Fruit fly (Drosophila melanogaster) whole organism, embryonic: ENCODE results near the gene Bace.

Source experiments
- Abd-B ChIP-seq: fragments of 200-800 bp; sonication (Bioruptor generic); optimal IDR thresholded peaks from 2 replicates; lab custom pipeline; 2018; ENCODE audit warnings: missing biosample characterization, mild to moderate bottlenecking, missing genetic modification characterization, moderate library complexity
- Awh ChIP-seq: fragments of 200-800 bp; sonication (Bioruptor generic); IDR thresholded peaks from 2 replicates; pipeline ENCODE4, ENCODE4 v1.3.6; 2022; ENCODE audit warnings: missing biosample characterization, missing genetic modification characterization
- B-H2 ChIP-seq: fragments of 200-800 bp; sonication (Bioruptor generic); optimal IDR thresholded peaks from 2 replicates; lab custom pipeline; 2018; ENCODE audit warnings: missing biosample characterization, mild to moderate bottlenecking, missing genetic modification characterization
- Blimp-1 ChIP-seq: fragments of 200-800 bp; sonication (Bioruptor generic); optimal IDR thresholded peaks from 3 replicates; lab custom pipeline; 2018; ENCODE audit warnings: missing biosample characterization, missing genetic modification characterization, mild to moderate bottlenecking, moderate library complexity, missing genetic modification reagents
- CG10959 ChIP-seq: fragments of 200-800 bp; sonication (Bioruptor generic); IDR thresholded peaks from 2 replicates; pipeline ENCODE4 v1.3.6; 2022; ENCODE audit warnings: missing biosample characterization, missing genetic modification characterization
- CG12155 ChIP-seq: fragments of 200-800 bp; sonication (Bioruptor generic); optimal IDR thresholded peaks from 3 replicates; lab custom pipeline; 2016; ENCODE audit warnings: missing biosample characterization, missing genetic modification characterization
- CG14050 ChIP-seq: fragments of 200-800 bp; sonication (Bioruptor generic); IDR thresholded peaks from 3 replicates; pipeline ENCODE4 v1.3.6; 2022; ENCODE audit warnings: missing biosample characterization, missing genetic modification characterization
- CG1832 ChIP-seq: fragments of 200-800 bp; sonication (Bioruptor generic); optimal IDR thresholded peaks from 2 replicates; lab custom pipeline; 2017; ENCODE audit warnings: missing biosample characterization, mild to moderate bottlenecking, missing genetic modification characterization, inconsistent platforms
- CG2678 ChIP-seq: fragments of 200-800 bp; sonication (Bioruptor generic); optimal IDR thresholded peaks from 3 replicates; lab custom pipeline; 2019; ENCODE audit warnings: missing biosample characterization, mild to moderate bottlenecking, missing genetic modification characterization, moderate library complexity
- CG2712 ChIP-seq: fragments of 200-800 bp; optimal IDR thresholded peaks from 3 replicates; lab custom pipeline; 2019; ENCODE audit warnings: missing biosample characterization, mild to moderate bottlenecking, missing genetic modification characterization, moderate library complexity
- CG30403 ChIP-seq: fragments of 200-800 bp; sonication (Bioruptor generic); optimal IDR thresholded peaks from 3 replicates; lab custom pipeline; 2016; ENCODE audit warnings: missing biosample characterization, missing genetic modification characterization
- CG31224 ChIP-seq: fragments of 200-800 bp; sonication (Bioruptor generic); IDR thresholded peaks from 2 replicates; pipeline ENCODE4 v1.3.6; 2022; ENCODE audit warnings: missing biosample characterization, missing genetic modification characterization
- CG31365 ChIP-seq: fragments of 200-800 bp; sonication (Bioruptor generic); optimal IDR thresholded peaks from 2 replicates; lab custom pipeline; 2018; ENCODE audit warnings: missing biosample characterization, mild to moderate bottlenecking, missing genetic modification characterization
- CG32772 ChIP-seq: fragments of 200-800 bp; sonication (Bioruptor generic); IDR thresholded peaks from 2 replicates; pipeline ENCODE4 v1.3.6; 2022; ENCODE audit warnings: missing biosample characterization, missing genetic modification characterization
- CG42726 ChIP-seq: fragments of 200-800 bp; sonication (Bioruptor generic); IDR thresholded peaks from 2 replicates; pipeline ENCODE4 v1.3.6; 2022; ENCODE audit warnings: missing biosample characterization, missing genetic modification characterization; ENCODE audit not compliant: partially characterized antibody
- CG8089 ChIP-seq: fragments of 200-800 bp; sonication (Bioruptor generic); optimal IDR thresholded peaks from 3 replicates; lab custom pipeline; 2016; ENCODE audit warnings: missing biosample characterization, missing genetic modification characterization
- CG9932 ChIP-seq: fragments of 200-800 bp; sonication (Bioruptor generic); IDR thresholded peaks from 2 replicates; pipeline ENCODE4 v1.3.6; 2022; ENCODE audit warnings: missing biosample characterization, missing genetic modification characterization
- Doc2 ChIP-seq: fragments of 200-800 bp; sonication (Bioruptor generic); IDR thresholded peaks from 2 replicates; pipeline ENCODE4 v1.3.6; 2022; ENCODE audit warnings: missing biosample characterization, missing genetic modification characterization
- Ets65A ChIP-seq: fragments of 200-800 bp; sonication (Bioruptor generic); peaks from one replicate; lab custom pipeline; 2016; ENCODE audit warnings: missing biosample characterization, missing genetic modification characterization
- Ets97D ChIP-seq: fragments of 200-800 bp; sonication (Bioruptor generic); optimal IDR thresholded peaks from 3 replicates; lab custom pipeline; 2016; ENCODE audit warnings: missing biosample characterization, missing genetic modification characterization
- Fer1 ChIP-seq: fragments of 200-800 bp; sonication (Bioruptor generic); optimal IDR thresholded peaks from 2 replicates; lab custom pipeline; 2017; ENCODE audit warnings: missing biosample characterization, mild to moderate bottlenecking, missing genetic modification characterization
- Fer3 ChIP-seq: fragments of 200-800 bp; sonication (Bioruptor generic); optimal IDR thresholded peaks from 2 replicates; lab custom pipeline; 2018; ENCODE audit warnings: missing biosample characterization, mild to moderate bottlenecking, missing genetic modification characterization, moderate library complexity
- Kr ChIP-seq: fragments of 200-800 bp; sonication (Bioruptor generic); optimal IDR thresholded peaks from 2 replicates; lab custom pipeline; 2017; ENCODE audit warnings: missing biosample characterization, mild to moderate bottlenecking, missing genetic modification characterization
- Lim3 ChIP-seq: fragments of 200-800 bp; sonication (Bioruptor generic); IDR thresholded peaks from 2 replicates; pipeline ENCODE4 v1.3.6; 2022; ENCODE audit warnings: missing biosample characterization, missing genetic modification characterization
- Med ChIP-seq: fragments of 200-800 bp; sonication (Bioruptor generic); peaks from one replicate; lab custom pipeline; 2016; ENCODE audit warnings: missing biosample characterization, missing genetic modification characterization, mild to moderate bottlenecking, inconsistent platforms, moderate library complexity
- NFAT ChIP-seq: fragments of 200-800 bp; sonication (Bioruptor generic); IDR thresholded peaks from 2 replicates; pipeline ENCODE4 v1.3.6; 2022; ENCODE audit warnings: missing biosample characterization, missing genetic modification characterization
- Pdp1 ChIP-seq, 2 experiments: fragments of 200-800 bp; sonication (Bioruptor generic); optimal IDR thresholded peaks; 3 replicates each; lab custom pipeline; 2016; ENCODE audit warnings: missing biosample characterization in 2 of 2, missing genetic modification characterization in 2 of 2, mild to moderate bottlenecking in 1 of 2, moderate library complexity in 1 of 2
- Usf ChIP-seq: fragments of 200-800 bp; sonication (Bioruptor generic); optimal IDR thresholded peaks from 2 replicates; lab custom pipeline; 2017; ENCODE audit warnings: missing genotype, missing biosample characterization, missing genetic modification characterization
- bbx ChIP-seq: fragments of 200-800 bp; sonication (Bioruptor generic); IDR thresholded peaks from 2 replicates; pipeline ENCODE4 v1.3.6; 2022; ENCODE audit warnings: missing biosample characterization, missing genetic modification characterization; ENCODE audit not compliant: partially characterized antibody
- cwo ChIP-seq: fragments of 200-800 bp; sonication (Bioruptor generic); optimal IDR thresholded peaks from 3 replicates; lab custom pipeline; 2017; ENCODE audit warnings: missing biosample characterization, missing genetic modification characterization, mild to moderate bottlenecking, moderate library complexity, missing genetic modification reagents
- dan ChIP-seq: fragments of 200-800 bp; sonication (Bioruptor generic); IDR thresholded peaks from 2 replicates; pipeline ENCODE4 v1.3.6; 2022; ENCODE audit warnings: missing biosample characterization, missing genetic modification characterization
- fd64A ChIP-seq: fragments of 200-800 bp; sonication (Bioruptor generic); optimal IDR thresholded peaks from 3 replicates; lab custom pipeline; 2018; ENCODE audit warnings: missing biosample characterization, mild to moderate bottlenecking, missing genetic modification characterization
- gce ChIP-seq: fragments of 200-800 bp; sonication (Bioruptor generic); IDR thresholded peaks from 3 replicates; pipeline ENCODE4 v1.3.6; 2022; ENCODE audit warnings: missing biosample characterization, missing genetic modification characterization
- gcm2 ChIP-seq: fragments of 200-800 bp; sonication (Bioruptor generic); optimal IDR thresholded peaks from 2 replicates; lab custom pipeline; 2016; ENCODE audit warnings: missing biosample characterization, missing genetic modification characterization
- lola ChIP-seq, 3 experiments: fragments of >200 bp in 2 of 3; fragments of 200-800 bp in 1 of 3; sonication (Bioruptor generic) in 1 of 3; optimal IDR thresholded peaks; 2 replicates each; lab custom pipeline; 2017 to 2019; ENCODE audit warnings: missing biosample characterization in 3 of 3, missing genetic modification characterization in 3 of 3, mild to moderate bottlenecking in 1 of 3, moderate library complexity in 1 of 3
- lov ChIP-seq, 2 experiments: fragments of 200-800 bp in 1 of 2; fragments of >200 bp in 1 of 2; sonication (Bioruptor generic) in 1 of 2; IDR thresholded peaks in 1 of 2; optimal IDR thresholded peaks in 1 of 2; 2 replicates in 1 of 2; 3 replicates in 1 of 2; pipeline versions ENCODE4 v1.3.6 to Lab custom; 2017 to 2022; ENCODE audit warnings: missing biosample characterization in 1 of 2, missing genetic modification characterization in 1 of 2
- nerfin-2 ChIP-seq: fragments of 200-800 bp; sonication (Bioruptor generic); IDR thresholded peaks from 2 replicates; pipeline ENCODE4 v1.3.6; 2022; ENCODE audit warnings: missing biosample characterization, missing genetic modification characterization; ENCODE audit not compliant: partially characterized antibody
- nom ChIP-seq: fragments of 200-800 bp; sonication (Bioruptor generic); optimal IDR thresholded peaks from 2 replicates; lab custom pipeline; 2017; ENCODE audit warnings: missing biosample characterization, missing genetic modification characterization, mild to moderate bottlenecking, moderate library complexity, missing genetic modification reagents
- org-1 ChIP-seq: fragments of 200-800 bp; sonication (Bioruptor generic); optimal IDR thresholded peaks from 2 replicates; lab custom pipeline; 2017; ENCODE audit warnings: missing biosample characterization, missing genetic modification characterization
- ranshi ChIP-seq: fragments of 200-800 bp; sonication (Bioruptor generic); IDR thresholded peaks from 2 replicates; pipeline ENCODE4 v1.3.6; 2022; ENCODE audit warnings: missing biosample characterization, missing genetic modification characterization
- scrt ChIP-seq: fragments of 200-800 bp; sonication (Bioruptor generic); optimal IDR thresholded peaks from 2 replicates; lab custom pipeline; 2018; ENCODE audit warnings: missing biosample characterization, mild to moderate bottlenecking, missing genetic modification characterization, moderate library complexity
- sens ChIP-seq: fragments of 200-800 bp; sonication (Bioruptor generic); peaks from one replicate; lab custom pipeline; 2016; ENCODE audit warnings: missing biosample characterization, missing genetic modification characterization
- sima ChIP-seq: fragments of 200-800 bp; sonication (Bioruptor generic); optimal IDR thresholded peaks from 2 replicates; lab custom pipeline; 2016; ENCODE audit warnings: missing biosample characterization, missing genetic modification characterization
- so ChIP-seq: fragments of 200-800 bp; sonication (Bioruptor generic); IDR thresholded peaks from 3 replicates; pipeline ENCODE4 v1.3.6; 2022; ENCODE audit warnings: missing biosample characterization, missing genetic modification characterization
- stwl ChIP-seq: fragments of 200-800 bp; sonication (Bioruptor generic); optimal IDR thresholded peaks from 3 replicates; lab custom pipeline; 2018; ENCODE audit warnings: missing biosample characterization, mild to moderate bottlenecking, missing genetic modification characterization, moderate library complexity
- sug ChIP-seq: fragments of 200-800 bp; optimal IDR thresholded peaks from 2 replicates; lab custom pipeline; 2019; ENCODE audit warnings: missing biosample characterization, mild to moderate bottlenecking, missing genetic modification characterization, moderate library complexity
- tio ChIP-seq: fragments of 200-800 bp; sonication (Bioruptor generic); optimal IDR thresholded peaks from 2 replicates; lab custom pipeline; 2017; ENCODE audit warnings: missing biosample characterization, missing genetic modification characterization, inconsistent platforms
- zfh2 ChIP-seq: fragments of 200-800 bp; sonication (Bioruptor generic); optimal IDR thresholded peaks from 2 replicates; lab custom pipeline; 2016; ENCODE audit warnings: missing biosample characterization, missing genetic modification characterization

The Bace gene

dm6 chr2L:8534515-8535295 is 38.6 kb upstream of the Bace start (continued):
- TF ChIP-seq Ets65A (GFP tag; lab: Kevin White, UChicago) (peak; percentile 98), lola (GFP tag; optimal IDR thresholded peaks at IDR 0.05; lab: Kevin White, UChicago) (peak in 1 of 3 experiments; percentile 91), B-H2 (GFP tag; lab: Kevin White, UChicago) (peak; percentile 66), sens (peak; percentile 99), Kr (GFP tag; lab: Kevin White, UChicago) (no peak), CG42726 (no peak), sima (GFP tag; lab: Kevin White, UChicago) (peak; percentile 7), org-1 (GFP tag; lab: Kevin White, UChicago) (peak; percentile 93), bbx (GFP tag; lab: Robert Waterston, UW) (no peak; the same call in 1 of the 2 replicates), gcm2 (GFP tag; lab: Kevin White, UChicago) (peak; percentile 66), gce (GFP tag; lab: Robert Waterston, UW) (peak; percentile 90), CG8089 (GFP tag; lab: Kevin White, UChicago) (peak; percentile 83), scrt (GFP tag; lab: Kevin White, UChicago) (peak; percentile 85), CG12155 (GFP tag; lab: Kevin White, UChicago) (peak; percentile 82), zfh2 (GFP tag; lab: Kevin White, UChicago) (peak; percentile 18), CG10959 (GFP tag; lab: Robert Waterston, UW) (peak; percentile 78), cwo (GFP tag; lab: Kevin White, UChicago) (peak; percentile 84), dan (GFP tag; lab: Robert Waterston, UW) (no peak), NFAT (GFP tag; lab: Robert Waterston, UW) (peak; percentile 73), Usf (GFP tag; lab: Kevin White, UChicago) (peak; percentile 77), nerfin-2 (peak; percentile 77), sug (peak; percentile 78), CG31224 (GFP tag; lab: Robert Waterston, UW) (peak; percentile 62), Doc2 (GFP tag; lab: Robert Waterston, UW) (peak; percentile 76), CG32772 (GFP tag; lab: Robert Waterston, UW) (peak; percentile 94), Fer1 (GFP tag; lab: Kevin White, UChicago) (peak; percentile 94), Pdp1 (GFP tag; optimal IDR thresholded peaks at IDR 0.05; lab: Kevin White, UChicago) (peak; percentile 83 to 87), ranshi (GFP tag; lab: Robert Waterston, UW) (peak; percentile 90), so (GFP tag; lab: Robert Waterston, UW) (peak; percentile 96), CG1832 (GFP tag; lab: Kevin White, UChicago) (no peak), lov (optimal IDR thresholded peaks at IDR 0.05; lab: Kevin White, UChicago) (no peak), lov (GFP tag; IDR thresholded peaks at IDR 0.05; lab: Robert Waterston, UW) (peak; percentile 86; the same call in 2 of the 3 replicates), Awh (GFP tag; lab: Robert Waterston, UW) (peak; percentile 94), stwl (tag; lab: Kevin White, UChicago) (no peak), CG14050 (GFP tag; lab: Robert Waterston, UW) (peak; percentile 95), Med (GFP tag; lab: Kevin White, UChicago) (peak; percentile 97), Ets97D (peak; percentile 55), Blimp-1 (GFP tag; lab: Kevin White, UChicago) (peak; percentile 96), Abd-B (peak; percentile 96), CG31365 (tag; lab: Kevin White, UChicago) (peak; percentile 82), CG2712 (peak; percentile 98), Fer3 (tag; lab: Kevin White, UChicago) (peak; percentile 93), CG2678 (tag; lab: Kevin White, UChicago) (peak; percentile 97), nom (GFP tag; lab: Kevin White, UChicago) (peak; percentile 92), CG30403 (GFP tag; lab: Kevin White, UChicago) (peak; percentile 91), Lim3 (GFP tag; lab: Robert Waterston, UW) (peak; percentile 87; the same call in 1 of the 2 replicates), tio (GFP tag; lab: Kevin White, UChicago) (peak; percentile 88), fd64A (GFP tag; lab: Kevin White, UChicago) (peak; percentile 97), CG9932 (GFP tag; lab: Robert Waterston, UW) (peak; percentile 61)
